Fruit fly (Drosophila melanogaster) whole organism, wandering third instar larva: ENCODE measurements around the gene CG15747.

Experiments used
- dmrt93B ChIP-seq: fragments of 200-800 bp; sonication (Bioruptor generic); optimal IDR thresholded peaks from 2 replicates; lab custom pipeline; 2018; ENCODE audit warnings: missing biosample characterization, mild to moderate bottlenecking, missing genetic modification characterization
- h ChIP-seq: fragments of 200-800 bp; sonication (Bioruptor generic); optimal IDR thresholded peaks from 3 replicates; lab custom pipeline; 2016; ENCODE audit warnings: missing biosample characterization, mild to moderate bottlenecking, missing genetic modification characterization

DNA sequence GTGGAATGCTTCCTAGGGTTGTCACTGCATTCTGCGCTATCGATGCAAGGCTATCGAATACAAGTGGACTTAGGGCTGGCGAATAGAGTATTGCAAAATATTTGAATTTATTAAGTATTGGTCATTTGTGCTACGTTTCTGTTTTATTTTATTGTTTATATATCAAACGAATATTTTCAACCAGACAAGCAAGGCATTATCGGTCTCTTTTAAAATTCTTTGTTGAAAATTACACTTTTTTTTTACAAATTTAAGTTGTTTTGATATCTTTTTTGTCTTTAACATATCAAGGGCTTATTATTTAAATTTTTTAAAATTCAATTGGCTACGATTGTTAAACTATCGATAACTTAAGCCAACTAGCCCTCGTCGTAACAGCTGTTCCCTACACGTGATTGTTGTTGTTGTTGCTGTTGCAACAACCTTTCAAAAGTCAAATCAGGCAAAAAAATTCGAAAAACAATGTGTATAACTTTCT lies 49.3 kb downstream of the CG15747 start, which contains the start of the genes Ype and CG1662:
- TF ChIP-seq dmrt93B (GFP tag; lab: Kevin White, UChicago), result peak; percentile 77
- TF ChIP-seq h (GFP tag; lab: Kevin White, UChicago), result peak; percentile 78
